Worm (Caenorhabditis elegans): ENCODE data around the gene Y116A8C.33.

Y116A8C.33 gene

DNA sequence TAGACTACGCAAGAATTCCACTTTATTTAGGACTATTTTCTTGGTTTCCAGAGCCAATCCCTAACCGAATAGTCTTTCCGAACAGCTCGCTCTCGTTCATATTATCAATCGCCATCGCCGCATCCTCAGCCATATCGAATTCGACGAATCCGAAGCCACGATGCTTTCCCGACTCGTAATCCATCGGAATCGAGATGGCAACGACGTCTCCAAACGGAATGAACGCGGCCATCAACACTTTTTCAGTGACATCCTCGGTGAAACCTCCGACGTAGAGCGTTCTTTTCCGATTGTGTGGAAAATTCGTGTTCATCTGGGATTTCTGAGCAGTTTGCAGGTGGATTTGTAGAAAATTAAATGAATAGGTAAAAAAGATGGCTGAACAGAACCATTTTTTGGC, 4.4 kb downstream of the Y116A8C.33 start, which contains the start of gene cyn-13:
TSS of gene cyn-13 (minus strand) at position 313 of the 400 bp plus-strand sequence.
- TF ChIP-seq sem-4 (tag; optimal IDR thresholded peaks at IDR 0.05) (no peak), elt-3 (tag; optimal IDR thresholded peaks at IDR 0.05) (no peak), ztf-1 (GFP tag; conservative IDR thresholded peaks at IDR 0.05) (no peak), mbf-1 (tag; optimal IDR thresholded peaks at IDR 0.05) (no peak), ztf-4 (tag; optimal IDR thresholded peaks at IDR 0.05) (no peak), lin-13 (GFP tag; optimal IDR thresholded peaks at IDR 0.05) (no peak)

DNA sequence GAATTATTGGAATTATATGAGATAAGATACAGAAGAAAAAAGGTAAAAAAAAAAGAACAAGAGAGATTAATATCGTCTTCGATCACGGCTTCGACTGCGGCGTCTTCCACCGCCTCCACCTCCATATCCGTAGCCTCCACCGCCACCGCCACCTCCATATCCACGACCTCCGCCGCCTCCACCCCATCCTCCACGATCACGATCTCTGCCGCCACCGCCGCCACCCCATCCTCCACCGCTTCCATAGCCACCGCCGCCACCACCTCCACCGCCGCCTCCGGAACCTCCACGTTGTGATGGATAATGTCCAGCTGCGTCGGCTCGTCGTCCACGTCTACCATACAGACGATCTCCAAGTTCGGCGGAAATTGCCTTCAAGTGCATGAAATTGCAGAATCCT, 4.9 kb downstream of the Y116A8C.33 start:
- TF ChIP-seq ama-1 (optimal IDR thresholded peaks at IDR 0.05) (no peak), C34F6.9 (tag; optimal IDR thresholded peaks at IDR 0.05) (no peak), gmeb-1 (tag; optimal IDR thresholded peaks at IDR 0.05) (no peak), blmp-1 (tag; optimal IDR thresholded peaks at IDR 0.05; ENCODE audit: insufficient read depth) (no peak), mab-5 (tag; optimal IDR thresholded peaks at IDR 0.05) (no peak), fos-1 (tag; optimal IDR thresholded peaks at IDR 0.05) (no peak), ztf-11 (tag; optimal IDR thresholded peaks at IDR 0.05) (no peak), nhr-237 (tag; optimal IDR thresholded peaks at IDR 0.05) (no peak), sma-3 (GFP tag; optimal IDR thresholded peaks at IDR 0.05) (no peak), lin-39 (tag; optimal IDR thresholded peaks at IDR 0.05) (no peak), ceh-16 (tag; optimal IDR thresholded peaks at IDR 0.05) (no peak), nhr-21 (tag; optimal IDR thresholded peaks at IDR 0.05) (no peak), sma-9 (GFP tag; optimal IDR thresholded peaks at IDR 0.05) (no peak), sma-9 (tag; optimal IDR thresholded peaks at IDR 0.05) (no peak), nhr-77 (tag; optimal IDR thresholded peaks at IDR 0.05) (no peak), ztf-4 (tag; optimal IDR thresholded peaks at IDR 0.05) (no peak)

DNA sequence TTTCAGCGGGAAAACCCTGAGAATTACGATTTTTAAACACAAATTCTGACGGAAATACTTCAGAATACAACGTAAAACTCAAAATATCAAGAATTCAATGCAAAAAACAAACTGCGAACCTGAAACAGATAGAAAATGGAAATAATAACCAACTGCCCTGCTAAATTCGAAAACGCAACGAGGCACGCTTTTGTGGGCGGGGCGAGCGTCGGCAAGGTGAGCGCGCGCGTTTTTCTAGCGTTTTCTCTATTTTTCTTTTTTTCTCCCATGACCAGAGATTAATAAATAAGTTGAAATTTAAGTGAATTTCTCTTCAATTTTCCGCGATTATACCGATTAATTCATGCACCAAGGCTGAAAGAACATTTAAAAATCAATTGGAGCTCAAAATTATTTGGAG, 6.7 kb downstream of the Y116A8C.33 start, which contains the start of gene uaf-2:
TSS of gene uaf-2 (minus strand) at position 183 of the 400 bp plus-strand sequence.
- TF ChIP-seq unc-55 (GFP tag; optimal IDR thresholded peaks at IDR 0.05) (peak; percentile 54), C34F6.9 (tag; optimal IDR thresholded peaks at IDR 0.05) (peak; percentile 22), crh-2 (tag; optimal IDR thresholded peaks at IDR 0.05) (peak; percentile 6), nhr-129 (tag; optimal IDR thresholded peaks at IDR 0.05) (peak; percentile 22), unc-62 (GFP tag; optimal IDR thresholded peaks at IDR 0.05) (no peak), sma-3 (GFP tag; optimal IDR thresholded peaks at IDR 0.05) (peak; percentile 36), skn-1 (tag; optimal IDR thresholded peaks at IDR 0.05) (no peak), gmeb-1 (tag; optimal IDR thresholded peaks at IDR 0.05) (peak; percentile 10)

DNA sequence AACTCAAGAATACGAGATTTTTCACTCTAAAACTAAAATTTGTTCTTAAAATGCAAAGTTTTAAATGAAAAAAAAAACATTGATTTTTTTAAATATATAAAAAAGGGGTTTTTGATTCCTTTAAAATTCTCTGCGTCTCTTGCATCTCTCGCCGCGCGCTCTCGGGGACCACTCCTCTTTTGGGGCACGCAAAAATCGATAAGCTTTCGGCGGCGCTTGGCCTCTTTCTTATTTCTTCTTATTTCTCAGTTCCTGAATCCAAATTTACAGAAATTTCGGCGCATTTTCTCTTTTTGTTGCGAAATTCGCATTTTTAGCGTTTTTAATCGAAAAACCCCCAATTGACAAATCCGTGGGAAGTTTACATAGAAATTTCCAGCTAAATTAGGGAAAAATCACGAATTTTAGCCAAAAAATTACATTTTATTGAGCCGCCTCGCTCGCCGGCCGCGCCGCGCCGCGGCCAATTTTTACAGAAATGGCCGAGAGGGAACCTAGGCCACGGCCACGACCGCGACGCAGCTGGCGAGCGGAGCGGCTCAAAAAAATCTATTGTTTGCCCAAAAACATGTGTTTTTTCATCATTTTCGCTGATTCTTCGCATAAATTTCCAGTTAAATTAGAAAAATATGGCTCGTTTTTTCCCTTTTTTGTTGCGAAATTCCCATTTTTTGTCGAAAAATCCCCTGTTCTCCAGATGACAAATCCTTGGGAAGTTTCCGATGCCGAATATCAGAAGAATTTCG, 7.2 kb downstream of the Y116A8C.33 start, which contains the start of gene itsn-1:
TSS of gene itsn-1 (plus strand) at position 696 of the 746 bp plus-strand sequence.
- TF ChIP-seq unc-55 (GFP tag; optimal IDR thresholded peaks at IDR 0.05), result no peak
- no peak for TF ChIP-seq Y55F3AM.14 (GFP tag; optimal IDR thresholded peaks at IDR 0.05)
- TF ChIP-seq mbf-1 (tag; optimal IDR thresholded peaks at IDR 0.05), result no peak

- no peak for TF ChIP-seq elt-1 (tag; optimal IDR thresholded peaks at IDR 0.05)
- no peak for TF ChIP-seq ceh-16 (tag; optimal IDR thresholded peaks at IDR 0.05)
- TF ChIP-seq sma-9 (GFP tag; optimal IDR thresholded peaks at IDR 0.05), result no peak
- no peak for TF ChIP-seq sma-9 (tag; optimal IDR thresholded peaks at IDR 0.05)
- TF ChIP-seq aly-2 (tag; optimal IDR thresholded peaks at IDR 0.05), result no peak
- TF ChIP-seq unc-55 (GFP tag; optimal IDR thresholded peaks at IDR 0.05), result peak; percentile 55
- TF ChIP-seq skn-1 (tag; optimal IDR thresholded peaks at IDR 0.05), result no peak
- no peak for TF ChIP-seq mbf-1 (tag; optimal IDR thresholded peaks at IDR 0.05)
- TF ChIP-seq ama-1 (optimal IDR thresholded peaks at IDR 0.05), result no peak
- TF ChIP-seq C34F6.9 (tag; optimal IDR thresholded peaks at IDR 0.05), result peak; percentile 28
- no peak for TF ChIP-seq nhr-11 (tag; optimal IDR thresholded peaks at IDR 0.05)
These were observed 9.3 kb downstream of the Y116A8C.33 start for ce11 chrIV:17121058-17121773.

ce11 chrIV:17125967-17126366, 14.1 kb downstream of the Y116A8C.33 start:
- no peak for TF ChIP-seq mdl-1 (tag; optimal IDR thresholded peaks at IDR 0.05)
- TF ChIP-seq nhr-23 (tag; optimal IDR thresholded peaks at IDR 0.05), result no peak
- no peak for TF ChIP-seq lin-13 (GFP tag; optimal IDR thresholded peaks at IDR 0.05)

Measured in whole organism, L2 larva.